Worm (Caenorhabditis elegans): ENCODE results near the gene F19G12.11.

The F19G12.11 gene

DNA sequence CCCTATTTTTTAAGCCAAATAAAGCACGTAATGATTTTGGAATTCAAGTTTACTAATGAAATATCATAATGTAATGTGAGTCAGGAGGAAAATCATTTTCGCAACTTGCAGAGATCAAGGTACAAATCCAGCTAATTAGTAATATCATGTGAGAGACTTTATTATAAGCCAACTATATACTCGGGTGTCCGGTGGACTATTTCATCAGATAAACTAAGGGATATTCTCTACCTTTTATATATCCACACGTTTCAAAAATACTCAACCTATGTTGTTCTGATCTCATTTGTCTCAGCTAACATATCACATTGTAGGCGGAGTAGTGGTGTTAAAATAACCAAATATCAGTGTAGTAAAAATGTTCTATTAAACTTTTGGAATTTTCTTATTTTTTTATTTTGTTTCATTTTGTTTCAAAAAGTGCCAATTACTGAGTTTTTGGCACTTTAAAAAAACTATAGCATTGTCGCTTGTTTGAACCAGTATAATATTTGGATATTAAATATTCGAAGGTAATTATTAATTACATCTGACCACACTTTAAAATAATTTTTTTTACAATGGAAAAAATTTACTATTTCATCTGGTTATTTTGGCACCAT lies 36.8 kb downstream of the F19G12.11 start (continued):
- TF ChIP-seq sma-3 (GFP tag; optimal IDR thresholded peaks at IDR 0.05) (peak; percentile 94), C34F6.9 (tag; optimal IDR thresholded peaks at IDR 0.05) (peak; percentile 84), lin-39 (tag; optimal IDR thresholded peaks at IDR 0.05) (no peak), nhr-12 (tag; optimal IDR thresholded peaks at IDR 0.05) (peak; percentile 66), ztf-1 (GFP tag; conservative IDR thresholded peaks at IDR 0.05) (no peak), nhr-25 (tag; optimal IDR thresholded peaks at IDR 0.05) (peak; percentile 95), ama-1 (optimal IDR thresholded peaks at IDR 0.05) (no peak), lin-11 (tag; optimal IDR thresholded peaks at IDR 0.05) (no peak), F13H6.1 (tag; optimal IDR thresholded peaks at IDR 0.05) (peak; percentile 85), aly-2 (tag; optimal IDR thresholded peaks at IDR 0.05) (peak; percentile 59), nhr-129 (tag; optimal IDR thresholded peaks at IDR 0.05) (peak; percentile 96), alr-1 (tag; optimal IDR thresholded peaks at IDR 0.05) (no peak)

DNA sequence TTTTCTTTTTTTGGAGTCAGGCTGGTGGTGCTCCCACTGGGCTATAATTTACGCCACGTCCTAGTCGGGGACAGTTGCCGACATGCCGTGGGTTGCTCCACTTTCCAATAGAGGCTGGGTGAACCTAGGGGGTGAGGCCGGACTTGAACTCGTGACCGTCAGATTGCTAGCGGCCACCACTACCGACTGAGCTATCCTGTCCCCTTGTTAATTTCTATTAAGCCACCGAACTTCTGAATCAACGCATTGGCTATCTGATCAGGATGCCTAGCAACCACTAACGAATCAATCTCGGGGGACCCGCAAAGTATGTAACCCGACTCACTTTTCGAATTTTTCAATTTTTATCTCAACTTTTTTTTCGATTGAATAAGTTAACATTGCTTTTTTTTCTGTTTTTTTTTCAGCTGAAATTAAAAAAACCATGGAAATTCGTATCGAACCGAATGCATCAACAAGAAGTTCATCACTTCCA lies 39.4 kb downstream of the F19G12.11 start, which contains the start of gene F56C3.1:
Gene F56C3.1, plus strand, starts transcription at position 425 of the 475 bp plus-strand sequence.
- TF ChIP-seq sem-4 (tag; optimal IDR thresholded peaks at IDR 0.05): no peak
- no peak for TF ChIP-seq zag-1 (tag; optimal IDR thresholded peaks at IDR 0.05)
- no peak for TF ChIP-seq nhr-77 (tag; optimal IDR thresholded peaks at IDR 0.05)
- no peak for TF ChIP-seq dmd-4 (tag; optimal IDR thresholded peaks at IDR 0.05)
- no peak for TF ChIP-seq unc-62 (GFP tag; optimal IDR thresholded peaks at IDR 0.05)
- TF ChIP-seq crh-2 (tag; optimal IDR thresholded peaks at IDR 0.05): no peak
- no peak for TF ChIP-seq ztf-11 (tag; optimal IDR thresholded peaks at IDR 0.05)
- no peak for TF ChIP-seq nhr-11 (tag; optimal IDR thresholded peaks at IDR 0.05)
- no peak for TF ChIP-seq egl-27 (tag; optimal IDR thresholded peaks at IDR 0.05)
- TF ChIP-seq aly-2 (tag; optimal IDR thresholded peaks at IDR 0.05): no peak
- no peak for TF ChIP-seq alr-1 (tag; optimal IDR thresholded peaks at IDR 0.05)
- TF ChIP-seq peb-1 (tag; optimal IDR thresholded peaks at IDR 0.05): no peak
- no peak for TF ChIP-seq ZK546.5 (tag; optimal IDR thresholded peaks at IDR 0.05)
- TF ChIP-seq nhr-12 (tag; optimal IDR thresholded peaks at IDR 0.05): no peak
- TF ChIP-seq fos-1 (tag; optimal IDR thresholded peaks at IDR 0.05): no peak

DNA sequence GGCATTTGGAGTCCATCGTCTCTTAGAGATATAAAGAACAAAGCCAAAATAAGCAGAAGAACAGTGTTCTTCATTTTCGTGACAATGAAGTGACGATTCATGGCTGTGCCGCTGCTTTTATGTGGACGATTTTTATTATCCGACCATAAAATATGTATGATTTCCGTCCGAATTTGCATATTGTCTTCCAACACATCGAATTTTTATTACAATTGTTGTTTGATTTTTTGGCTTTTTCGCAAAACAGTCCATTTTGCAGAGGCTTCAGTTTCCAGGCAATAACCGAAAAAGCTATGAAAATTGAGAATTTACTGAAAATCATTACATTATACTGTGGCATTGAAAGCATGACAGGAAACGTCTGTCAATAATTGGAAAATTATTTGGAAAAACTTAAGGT lies 41.8 kb downstream of the F19G12.11 start, which contains the start of gene F56C3.8:
Gene F56C3.8, minus strand, starts transcription at position 101 of the 400 bp plus-strand sequence.
- TF ChIP-seq nhr-21 (tag; optimal IDR thresholded peaks at IDR 0.05): no peak
- no peak for TF ChIP-seq ztf-4 (tag; optimal IDR thresholded peaks at IDR 0.05)
- TF ChIP-seq skn-1 (tag; optimal IDR thresholded peaks at IDR 0.05): no peak
- TF ChIP-seq lin-39 (tag; optimal IDR thresholded peaks at IDR 0.05): no peak
- no peak for TF ChIP-seq mbf-1 (tag; optimal IDR thresholded peaks at IDR 0.05)
- TF ChIP-seq mdl-1 (tag; optimal IDR thresholded peaks at IDR 0.05): no peak
- no peak for TF ChIP-seq crh-2 (tag; optimal IDR thresholded peaks at IDR 0.05)
- TF ChIP-seq elt-3 (tag; optimal IDR thresholded peaks at IDR 0.05): no peak

DNA sequence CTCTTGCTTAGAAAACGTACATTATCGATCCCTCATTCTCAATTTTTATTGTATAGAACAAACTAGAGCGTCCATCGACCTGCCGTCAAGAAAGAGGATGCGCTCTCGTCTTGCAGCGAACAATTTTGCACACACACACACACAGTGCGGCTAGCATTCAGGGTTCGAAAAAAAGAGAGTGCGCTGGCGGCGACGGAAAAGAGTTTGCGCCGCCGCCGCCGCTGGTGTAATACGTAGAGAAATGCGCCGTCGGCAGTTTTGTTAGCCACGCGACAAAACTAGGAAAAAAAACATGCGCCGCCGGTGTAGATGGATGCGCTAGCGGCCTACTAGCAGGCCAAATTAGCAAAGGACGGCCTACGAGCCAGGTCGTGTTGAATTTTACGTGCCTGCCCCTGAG lies 42.8 kb downstream of the F19G12.11 start:
- no peak for TF ChIP-seq ceh-82 (tag; optimal IDR thresholded peaks at IDR 0.05)
- TF ChIP-seq nhr-23 (tag; optimal IDR thresholded peaks at IDR 0.05): no peak
- no peak for TF ChIP-seq egl-27 (tag; optimal IDR thresholded peaks at IDR 0.05)
- TF ChIP-seq nhr-21 (tag; optimal IDR thresholded peaks at IDR 0.05): no peak

DNA sequence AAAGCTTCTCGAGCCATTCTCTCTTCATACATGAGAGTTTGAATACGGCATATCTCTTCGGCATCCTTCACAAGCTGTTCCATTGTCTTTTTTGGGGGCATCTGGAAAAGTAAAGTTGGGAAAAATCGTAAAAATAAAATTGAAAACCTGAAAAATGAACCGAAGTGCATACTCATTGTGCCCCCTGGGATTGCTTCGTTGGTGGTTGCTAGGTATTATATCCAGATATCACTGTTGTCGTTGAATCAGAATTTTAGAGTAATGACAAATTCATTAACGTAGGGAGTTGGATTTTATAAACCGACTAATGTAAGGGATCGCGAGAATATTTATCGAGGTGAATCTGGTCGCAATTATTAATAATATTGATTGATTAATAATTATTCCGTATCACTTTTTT lies 44.8 kb downstream of the F19G12.11 start, which contains the start of gene F56C3.10:
Gene F56C3.10, minus strand, starts transcription at position 101 of the 400 bp plus-strand sequence.
- no peak for TF ChIP-seq elt-3 (tag; optimal IDR thresholded peaks at IDR 0.05)
- no peak for TF ChIP-seq blmp-1 (tag; optimal IDR thresholded peaks at IDR 0.05; ENCODE audit: insufficient read depth)
- TF ChIP-seq zag-1 (tag; optimal IDR thresholded peaks at IDR 0.05): no peak
- TF ChIP-seq sem-4 (tag; optimal IDR thresholded peaks at IDR 0.05): no peak

DNA sequence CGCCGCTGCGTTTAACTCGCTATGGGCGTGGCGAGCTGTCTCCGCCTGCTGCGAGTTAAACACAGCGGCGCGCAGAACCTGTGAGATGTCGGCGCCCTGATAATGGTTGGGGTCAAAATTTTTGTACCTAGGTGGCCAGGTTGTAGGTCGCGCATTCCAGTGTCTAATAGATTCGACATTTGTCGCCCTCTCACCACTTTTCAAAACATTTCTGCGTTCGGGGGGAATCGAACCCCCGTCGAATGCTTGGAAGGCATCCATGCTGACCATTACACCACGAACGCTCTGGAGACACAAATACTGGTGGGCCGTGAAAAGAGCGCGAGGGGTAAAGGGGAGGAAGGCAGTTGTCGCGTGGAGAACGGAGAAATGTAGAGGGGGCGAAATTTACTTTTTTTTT lies 46.9 kb downstream of the F19G12.11 start:
- TF ChIP-seq fos-1 (tag; optimal IDR thresholded peaks at IDR 0.05) (peak; percentile 53), nhr-10 (tag; optimal IDR thresholded peaks at IDR 0.05) (no peak), aly-2 (tag; optimal IDR thresholded peaks at IDR 0.05) (no peak), nhr-77 (tag; optimal IDR thresholded peaks at IDR 0.05) (peak; percentile 1), gmeb-1 (tag; optimal IDR thresholded peaks at IDR 0.05) (peak; percentile 24), unc-55 (GFP tag; optimal IDR thresholded peaks at IDR 0.05) (peak; percentile 32), sem-4 (tag; optimal IDR thresholded peaks at IDR 0.05) (peak; percentile 10), crh-2 (tag; optimal IDR thresholded peaks at IDR 0.05) (peak; percentile 61), sma-3 (GFP tag; optimal IDR thresholded peaks at IDR 0.05) (peak; percentile 46), R02D3.7 (tag; optimal IDR thresholded peaks at IDR 0.05) (no peak), lsy-2 (tag; optimal IDR thresholded peaks at IDR 0.05) (peak; percentile 36 to 44), nhr-23 (tag; optimal IDR thresholded peaks at IDR 0.05) (no peak), Y55F3AM.14 (GFP tag; optimal IDR thresholded peaks at IDR 0.05) (peak; percentile 45), snpc-4 (tag; optimal IDR thresholded peaks at IDR 0.05) (peak; percentile 43), lin-13 (GFP tag; optimal IDR thresholded peaks at IDR 0.05) (peak; percentile 70), nhr-25 (tag; optimal IDR thresholded peaks at IDR 0.05) (no peak), zag-1 (tag; optimal IDR thresholded peaks at IDR 0.05) (peak; percentile 21), nhr-129 (tag; optimal IDR thresholded peaks at IDR 0.05) (peak; percentile 69), nhr-6 (tag; optimal IDR thresholded peaks at IDR 0.05) (no peak), C34F6.9 (tag; optimal IDR thresholded peaks at IDR 0.05) (no peak), mbf-1 (tag; optimal IDR thresholded peaks at IDR 0.05) (no peak), lin-11 (tag; optimal IDR thresholded peaks at IDR 0.05) (peak; percentile 65)

Data from whole organism, L2 larva.